Fruit fly (Drosophila melanogaster) whole organism, embryonic: ENCODE measurements around the gene mRRF2.

Source experiments
- Abd-B ChIP-seq: fragments of 200-800 bp; sonication (Bioruptor generic); optimal IDR thresholded peaks from 2 replicates; lab custom pipeline; 2018; ENCODE audit warnings: missing biosample characterization, mild to moderate bottlenecking, missing genetic modification characterization, moderate library complexity
- C15 ChIP-seq: fragments of 200-800 bp; sonication (Bioruptor generic); IDR thresholded peaks from 3 replicates; pipeline ENCODE4 v1.3.6; 2022; ENCODE audit warnings: missing biosample characterization, missing genetic modification characterization
- CG10366 ChIP-seq: fragments of 200-800 bp; sonication (Bioruptor generic); IDR thresholded peaks from 2 replicates; pipeline ENCODE4 v1.3.6; 2022; ENCODE audit warnings: missing biosample characterization, missing genetic modification characterization
- CG1233 ChIP-seq: fragments of 200-800 bp; sonication (Bioruptor generic); optimal IDR thresholded peaks from 4 replicates; lab custom pipeline; 2018; ENCODE audit warnings: missing biosample characterization, mild to moderate bottlenecking, missing genetic modification characterization
- CG14860 ChIP-seq: fragments of 200-800 bp; sonication (Bioruptor generic); IDR thresholded peaks from 3 replicates; pipeline ENCODE4 v1.3.6; 2022; ENCODE audit warnings: missing biosample characterization, missing genetic modification characterization; ENCODE audit not compliant: partially characterized antibody
- CG15011 ChIP-seq: fragments of 200-800 bp; sonication (Bioruptor generic); optimal IDR thresholded peaks from 3 replicates; lab custom pipeline; 2018; ENCODE audit warnings: missing biosample characterization, mild to moderate bottlenecking, missing genetic modification characterization
- CG15073 ChIP-seq: fragments of 200-800 bp; sonication (Bioruptor generic); optimal IDR thresholded peaks from 2 replicates; lab custom pipeline; 2016; ENCODE audit warnings: missing biosample characterization, missing genetic modification characterization
- CG1603 ChIP-seq: fragments of 200-800 bp; sonication (Bioruptor generic); optimal IDR thresholded peaks from 2 replicates; lab custom pipeline; 2019; ENCODE audit warnings: missing biosample characterization, mild to moderate bottlenecking, missing genetic modification characterization, moderate library complexity
- CG17328 ChIP-seq: fragments of 200-800 bp; sonication (Bioruptor generic); IDR thresholded peaks from 2 replicates; pipeline ENCODE4 v1.3.6; 2022; ENCODE audit warnings: missing biosample characterization, missing genetic modification characterization
- CG2889 ChIP-seq: fragments of 200-800 bp; sonication (Bioruptor generic); IDR thresholded peaks from 3 replicates; pipeline ENCODE4 v1.3.6; 2022; ENCODE audit warnings: missing biosample characterization, missing genetic modification characterization
- CG30020 ChIP-seq: fragments of 200-800 bp; optimal IDR thresholded peaks from 2 replicates; lab custom pipeline; 2019; ENCODE audit warnings: missing biosample characterization, mild to moderate bottlenecking, missing genetic modification characterization, moderate library complexity
- CG33213 ChIP-seq: fragments of 200-800 bp; sonication (Bioruptor generic); optimal IDR thresholded peaks from 3 replicates; lab custom pipeline; 2016; ENCODE audit warnings: missing biosample characterization, missing genetic modification characterization
- CG3407 ChIP-seq: fragments of 200-800 bp; sonication (Bioruptor generic); optimal IDR thresholded peaks from 2 replicates; lab custom pipeline; 2018; ENCODE audit warnings: missing biosample characterization, mild to moderate bottlenecking, missing genetic modification characterization
- CG43689 ChIP-seq: fragments of 200-800 bp; sonication (Bioruptor generic); IDR thresholded peaks from 2 replicates; pipeline ENCODE4 v1.3.6; 2022; ENCODE audit warnings: missing biosample characterization, missing genetic modification characterization
- CG4617 ChIP-seq: fragments of 200-800 bp; sonication (Bioruptor generic); optimal IDR thresholded peaks from 3 replicates; lab custom pipeline; 2016; ENCODE audit warnings: missing biosample characterization, missing genetic modification characterization, borderline replicate concordance
- CG4730 ChIP-seq: fragments of 200-800 bp; sonication (Bioruptor generic); IDR thresholded peaks from 2 replicates; pipeline ENCODE4 v1.3.6; 2022; ENCODE audit warnings: missing biosample characterization, missing genetic modification characterization
- CG5180 ChIP-seq: fragments of 200-800 bp; sonication (Bioruptor generic); optimal IDR thresholded peaks from 3 replicates; lab custom pipeline; 2017; ENCODE audit warnings: missing biosample characterization, missing genetic modification characterization, mild to moderate bottlenecking, moderate library complexity, missing genetic modification reagents
- CG6765 ChIP-seq: fragments of 200-800 bp; sonication (Bioruptor generic); optimal IDR thresholded peaks from 3 replicates; lab custom pipeline; 2017; ENCODE audit warnings: missing biosample characterization, mild to moderate bottlenecking, missing genetic modification characterization
- CG7357 ChIP-seq: fragments of 200-800 bp; sonication (Bioruptor generic); IDR thresholded peaks from 3 replicates; pipeline ENCODE4 v1.3.6; 2022; ENCODE audit warnings: missing biosample characterization, missing genetic modification characterization
- CG8388 ChIP-seq: fragments of 200-800 bp; sonication (Bioruptor generic); optimal IDR thresholded peaks from 2 replicates; lab custom pipeline; 2019; ENCODE audit warnings: missing biosample characterization, mild to moderate bottlenecking, missing genetic modification characterization, moderate library complexity
- Camta ChIP-seq: fragments of 200-800 bp; sonication (Bioruptor generic); optimal IDR thresholded peaks from 2 replicates; lab custom pipeline; 2016; ENCODE audit warnings: missing biosample characterization, missing genetic modification characterization
- Doc3 ChIP-seq: fragments of 200-800 bp; sonication (Bioruptor generic); IDR thresholded peaks from 3 replicates; pipeline ENCODE4 v1.3.6; 2022; ENCODE audit warnings: missing biosample characterization, missing genetic modification characterization; ENCODE audit not compliant: partially characterized antibody
- E2f1 ChIP-seq: fragments of 200-800 bp; sonication (Bioruptor generic); IDR thresholded peaks from 2 replicates; pipeline ENCODE4 v1.3.6; 2022; ENCODE audit warnings: missing biosample characterization, missing genetic modification characterization
- Gug ChIP-seq: fragments of 200-800 bp; sonication (Bioruptor generic); IDR thresholded peaks from 4 replicates; pipeline ENCODE4 v1.3.6; 2022; ENCODE audit warnings: missing biosample characterization, missing genetic modification characterization
- Hmx ChIP-seq: fragments of 200-800 bp; sonication (Bioruptor generic); optimal IDR thresholded peaks from 2 replicates; lab custom pipeline; 2016; ENCODE audit warnings: missing biosample characterization, missing genetic modification characterization
- Meics ChIP-seq: fragments of 200-800 bp; sonication (Bioruptor generic); optimal IDR thresholded peaks from 2 replicates; lab custom pipeline; 2017; ENCODE audit warnings: missing biosample characterization, mild to moderate bottlenecking, missing genetic modification characterization
- Mes4 ChIP-seq: fragments of 200-800 bp; sonication (Bioruptor generic); optimal IDR thresholded peaks from 2 replicates; lab custom pipeline; 2016; ENCODE audit warnings: missing biosample characterization, missing genetic modification characterization
- NK7.1 ChIP-seq: fragments of 200-800 bp; sonication (Bioruptor generic); optimal IDR thresholded peaks from 3 replicates; lab custom pipeline; 2016; ENCODE audit warnings: missing biosample characterization, missing genetic modification characterization
- Nf-YB ChIP-seq: fragments of 200-800 bp; sonication (Bioruptor generic); optimal IDR thresholded peaks from 3 replicates; lab custom pipeline; 2019; ENCODE audit warnings: missing biosample characterization, mild to moderate bottlenecking, missing genetic modification characterization, moderate library complexity
- Oaz ChIP-seq: fragments of 200-800 bp; sonication (Bioruptor generic); IDR thresholded peaks from 2 replicates; pipeline ENCODE4 v1.3.6; 2022; ENCODE audit warnings: missing biosample characterization, missing genetic modification characterization
- Oli ChIP-seq: fragments of 200-800 bp; sonication (Bioruptor generic); optimal IDR thresholded peaks from 2 replicates; lab custom pipeline; 2018; ENCODE audit warnings: missing biosample characterization, mild to moderate bottlenecking, missing genetic modification characterization, moderate library complexity
- Rfx ChIP-seq: fragments of 200-800 bp; sonication (Bioruptor generic); IDR thresholded peaks from 2 replicates; pipeline ENCODE4 v1.3.6; 2022; ENCODE audit warnings: missing biosample characterization, missing genetic modification characterization
- Six4 ChIP-seq: fragments of 200-800 bp; sonication (Bioruptor generic); optimal IDR thresholded peaks from 2 replicates; lab custom pipeline; 2016; ENCODE audit warnings: missing biosample characterization, missing genetic modification characterization
- Xbp1 ChIP-seq: fragments of 200-800 bp; sonication (Bioruptor generic); optimal IDR thresholded peaks from 3 replicates; lab custom pipeline; 2016; ENCODE audit warnings: missing biosample characterization, mild to moderate bottlenecking, missing genetic modification characterization
- YL-1 ChIP-seq: fragments of 200-800 bp; sonication (Bioruptor generic); optimal IDR thresholded peaks from 3 replicates; lab custom pipeline; 2017; ENCODE audit warnings: missing biosample characterization, mild to moderate bottlenecking, missing genetic modification characterization
- ato ChIP-seq: fragments of 200-800 bp; sonication (Bioruptor generic); IDR thresholded peaks from 2 replicates; pipeline ENCODE4 v1.3.6; 2022; ENCODE audit warnings: missing biosample characterization, missing genetic modification characterization; ENCODE audit not compliant: partially characterized antibody
- bcd ChIP-seq: fragments of 200-800 bp; sonication (Bioruptor generic); optimal IDR thresholded peaks from 2 replicates; lab custom pipeline; 2017; ENCODE audit warnings: missing biosample characterization, mild to moderate bottlenecking, missing genetic modification characterization
- chn ChIP-seq: fragments of 200-800 bp; sonication (Bioruptor generic); optimal IDR thresholded peaks from 2 replicates; lab custom pipeline; 2016; ENCODE audit warnings: missing biosample characterization, missing genetic modification characterization
- danr ChIP-seq: fragments of 200-800 bp; sonication (Bioruptor generic); IDR thresholded peaks from 2 replicates; pipeline ENCODE4 v1.3.6; 2022; ENCODE audit warnings: missing biosample characterization, missing genetic modification characterization
- fd96Cb ChIP-seq: fragments of 200-800 bp; sonication (Bioruptor generic); optimal IDR thresholded peaks from 2 replicates; lab custom pipeline; 2018; ENCODE audit warnings: missing biosample characterization, mild to moderate bottlenecking, missing genetic modification characterization, moderate library complexity
- ken ChIP-seq: fragments of 200-800 bp; sonication (Bioruptor generic); IDR thresholded peaks from 3 replicates; pipeline ENCODE4 v1.3.6; 2022; ENCODE audit warnings: missing biosample characterization, missing genetic modification characterization
- knrl ChIP-seq: fragments of 200-800 bp; sonication (Bioruptor generic); IDR thresholded peaks from 3 replicates; pipeline ENCODE4 v1.3.6; 2022; ENCODE audit warnings: missing biosample characterization, missing genetic modification characterization; ENCODE audit not compliant: partially characterized antibody
- nmo ChIP-seq: fragments of 200-800 bp; sonication (Bioruptor generic); optimal IDR thresholded peaks from 2 replicates; lab custom pipeline; 2018; ENCODE audit warnings: missing biosample characterization, mild to moderate bottlenecking, missing genetic modification characterization, moderate library complexity
- nom ChIP-seq: fragments of 200-800 bp; sonication (Bioruptor generic); optimal IDR thresholded peaks from 2 replicates; lab custom pipeline; 2017; ENCODE audit warnings: missing biosample characterization, missing genetic modification characterization, mild to moderate bottlenecking, moderate library complexity, missing genetic modification reagents
- otp ChIP-seq: fragments of 200-800 bp; sonication (Bioruptor generic); IDR thresholded peaks from 3 replicates; pipeline ENCODE4, ENCODE4 v1.3.6; 2022; ENCODE audit warnings: missing biosample characterization, missing genetic modification characterization
- pan ChIP-seq, 4 experiments: fragments of >200 bp in 3 of 4; fragments of 200-800 bp in 1 of 4; sonication (Bioruptor generic) in 1 of 4; optimal IDR thresholded peaks in 3 of 4; IDR thresholded peaks in 1 of 4; 2 replicates each; pipeline versions ENCODE4 v1.3.6 to Lab custom; 2017 to 2022; ENCODE audit warnings: missing biosample characterization in 2 of 4, missing genetic modification characterization in 2 of 4, mixed read lengths in 1 of 4
- sd ChIP-seq: fragments of 200-800 bp; sonication (Bioruptor generic); optimal IDR thresholded peaks from 3 replicates; lab custom pipeline; 2018; ENCODE audit warnings: missing biosample characterization, mild to moderate bottlenecking, missing genetic modification characterization, moderate library complexity
- sens-2 ChIP-seq: fragments of 200-800 bp; sonication (Bioruptor generic); IDR thresholded peaks from 2 replicates; pipeline ENCODE4 v1.3.6; 2022; ENCODE audit warnings: missing biosample characterization, missing genetic modification characterization
- shn ChIP-seq: fragments of 200-800 bp; sonication (Bioruptor generic); optimal IDR thresholded peaks from 3 replicates; lab custom pipeline; 2016; ENCODE audit warnings: missing biosample characterization, missing genetic modification characterization
- tgo ChIP-seq: fragments of 200-800 bp; sonication (Bioruptor generic); IDR thresholded peaks from 3 replicates; pipeline ENCODE4 v1.3.6; 2022; ENCODE audit warnings: missing biosample characterization, missing genetic modification characterization

The mRRF2 gene

DNA sequence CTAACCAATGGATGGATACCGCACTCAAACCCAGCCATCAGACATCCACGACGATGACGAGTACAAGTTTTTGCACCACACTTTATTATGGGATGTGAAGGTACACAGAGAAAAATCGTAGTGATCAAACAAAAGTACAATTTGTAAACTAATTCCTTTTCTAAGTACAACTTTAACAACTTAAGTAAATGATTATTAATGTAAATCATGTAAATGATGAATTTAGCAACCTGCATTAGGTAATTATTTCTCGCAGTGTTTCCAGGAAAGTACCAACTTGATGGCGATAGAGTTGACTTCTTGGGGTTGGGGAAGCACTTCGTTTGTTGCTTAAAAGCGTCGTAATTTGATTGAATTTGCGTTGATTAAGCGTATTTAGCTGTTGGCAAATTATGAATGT, 49.6 kb downstream of the mRRF2 start (continued):
- TF ChIP-seq CG30020 (tag; lab: Kevin White, UChicago) (no peak), sd (no peak), Meics (GFP tag; lab: Kevin White, UChicago) (peak; percentile 60), CG2889 (GFP tag; lab: Robert Waterston, UW) (peak; percentile 80; the same call in 2 of the 3 replicates), chn (peak; percentile 59), CG15073 (no peak), Nf-YB (GFP tag; lab: Kevin White, UChicago) (peak; percentile 33), NK7.1 (GFP tag; lab: Kevin White, UChicago) (no peak), CG17328 (GFP tag; lab: Robert Waterston, UW) (peak; percentile 87), ken (GFP tag; lab: Robert Waterston, UW) (peak; percentile 51; the same call in 2 of the 3 replicates), CG3407 (GFP tag; lab: Kevin White, UChicago) (peak; percentile 42), CG10366 (GFP tag; lab: Robert Waterston, UW) (peak; percentile 78), Rfx (GFP tag; lab: Robert Waterston, UW) (peak; percentile 59), nmo (GFP tag; lab: Kevin White, UChicago) (peak; percentile 75), Doc3 (GFP tag; lab: Robert Waterston, UW) (no peak), nom (GFP tag; lab: Kevin White, UChicago) (no peak), CG8388 (GFP tag; lab: Kevin White, UChicago) (peak; percentile 63), shn (GFP tag; lab: Kevin White, UChicago) (no peak), knrl (GFP tag; lab: Robert Waterston, UW) (no peak), CG7357 (GFP tag; lab: Robert Waterston, UW) (0 out of 3 replicates have a peak, but pooled peaks have one; percentile 23), CG4617 (GFP tag; lab: Kevin White, UChicago) (no peak), CG5180 (GFP tag; lab: Kevin White, UChicago) (peak; percentile 35), E2f1 (GFP tag; lab: Robert Waterston, UW) (0 out of 2 replicates have a peak, but pooled peaks have one; percentile 34), pan (optimal IDR thresholded peaks at IDR 0.05; lab: Kevin White, UChicago) (no peak), pan (GFP tag; optimal IDR thresholded peaks at IDR 0.05 in 1 of 2, IDR thresholded peaks at IDR 0.05 in 1 of 2) (peak in 1 of 2 experiments; percentile 58), Xbp1 (peak; percentile 73), Gug (GFP tag; lab: Robert Waterston, UW) (no peak), danr (GFP tag; lab: Robert Waterston, UW) (no peak), CG14860 (GFP tag; lab: Robert Waterston, UW) (no peak), Oli (tag; lab: Kevin White, UChicago) (peak; percentile 73), CG43689 (GFP tag; lab: Robert Waterston, UW) (no peak), C15 (GFP tag; lab: Robert Waterston, UW) (no peak), sens-2 (GFP tag; lab: Robert Waterston, UW) (peak; percentile 62), otp (GFP tag; lab: Robert Waterston, UW) (peak; percentile 79), CG1603 (tag; lab: Kevin White, UChicago) (peak; percentile 88), ato (no peak), YL-1 (GFP tag; lab: Kevin White, UChicago) (no peak), CG1233 (GFP tag; lab: Kevin White, UChicago) (peak; percentile 37), Oaz (GFP tag; lab: Robert Waterston, UW) (peak; percentile 37; the same call in 1 of the 2 replicates), Camta (GFP tag; lab: Kevin White, UChicago) (peak; percentile 26), Six4 (peak; percentile 14), CG6765 (GFP tag; lab: Kevin White, UChicago) (no peak), tgo (GFP tag; lab: Robert Waterston, UW) (peak; percentile 55), CG4730 (GFP tag; lab: Robert Waterston, UW) (no peak), bcd (GFP tag; lab: Kevin White, UChicago) (peak; percentile 39), Mes4 (GFP tag; lab: Kevin White, UChicago) (peak; percentile 28), CG15011 (GFP tag; lab: Kevin White, UChicago) (peak; percentile 14), CG33213 (GFP tag; lab: Kevin White, UChicago) (peak; percentile 28), Abd-B (GFP tag; lab: Kevin White, UChicago) (peak; percentile 44), Hmx (GFP tag; lab: Kevin White, UChicago) (no peak), fd96Cb (tag; lab: Kevin White, UChicago) (peak; percentile 43)
